Worm (Caenorhabditis elegans) whole organism, L1 larva: ENCODE results near the gene gst-31.

Source experiments
- F16B12.6 ChIP-seq: fragments of 150-350 bp; optimal IDR thresholded peaks from 2 replicates; lab custom pipeline; 2014; ENCODE audit warnings: missing biosample characterization, missing genetic modification characterization
- Y116A8C.19 ChIP-seq: sonication (generic microtip); optimal IDR thresholded peaks from 2 replicates; lab custom pipeline; 2016; ENCODE audit warnings: missing compliant biosample characterization, missing genetic modification characterization, borderline replicate concordance
- alr-1 ChIP-seq: fragments of 200-800 bp; sonication (Bioruptor generic); optimal IDR thresholded peaks from 2 replicates; lab custom pipeline; 2018; ENCODE audit warnings: borderline replicate concordance, mild to moderate bottlenecking, missing genetic modification characterization, missing compliant biosample characterization
- blmp-1 ChIP-seq: fragments of 150-350 bp; optimal IDR thresholded peaks from 2 replicates; lab custom pipeline; 2014; ENCODE audit warnings: missing biosample characterization, missing genetic modification characterization
- ceh-82 ChIP-seq, 3 experiments: fragments of 150-350 bp in 1 of 3; sonication (generic microtip) in 2 of 3; optimal IDR thresholded peaks; 2 replicates each; lab custom pipeline; 2014 to 2017; ENCODE audit warnings: missing biosample characterization in 3 of 3, missing genetic modification characterization in 3 of 3
- ces-1 ChIP-seq: fragments of 150-350 bp; optimal IDR thresholded peaks from 2 replicates; lab custom pipeline; 2014; ENCODE audit warnings: missing biosample characterization, missing genetic modification reagents, missing genetic modification characterization
- dpl-1 ChIP-seq, 3 experiments: fragments of 150-350 bp in 2 of 3; sonication (generic microtip) in 1 of 3; optimal IDR thresholded peaks; 2 replicates each; lab custom pipeline; 2014 to 2017; ENCODE audit warnings: missing biosample characterization in 3 of 3, missing genetic modification characterization in 3 of 3, missing genetic modification reagents in 3 of 3
- dsc-1 ChIP-seq: sonication (generic microtip); optimal IDR thresholded peaks from 2 replicates; lab custom pipeline; 2016; ENCODE audit warnings: mild to moderate bottlenecking, missing genetic modification characterization, missing compliant biosample characterization
- efl-1 ChIP-seq, 4 experiments: fragments of 150-350 bp; optimal IDR thresholded peaks in 3 of 4; peaks in 1 of 4; 1 replicate in 1 of 4; 2 replicates in 3 of 4; lab custom pipeline; 2014; ENCODE audit warnings: missing biosample characterization in 2 of 4, missing genetic modification characterization in 2 of 4, missing genetic modification reagents in 2 of 4
- egl-13 ChIP-seq: sonication (generic microtip); optimal IDR thresholded peaks from 2 replicates; lab custom pipeline; 2016; ENCODE audit warnings: missing genotype, missing genetic modification reagents, missing genetic modification characterization, missing compliant biosample characterization
- egl-27 ChIP-seq, 2 experiments: fragments of 150-350 bp in 1 of 2; sonication (generic microtip); optimal IDR thresholded peaks; 3 replicates each; lab custom pipeline; 2017 to 2018; ENCODE audit warnings: missing biosample characterization in 2 of 2, missing genetic modification characterization in 2 of 2, missing genetic modification reagents in 2 of 2
- elt-2 ChIP-seq: sonication (generic microtip); optimal IDR thresholded peaks from 2 replicates; lab custom pipeline; 2016; ENCODE audit warnings: missing genetic modification characterization, mild to moderate bottlenecking, inconsistent platforms, missing compliant biosample characterization, missing genetic modification reagents
- elt-3 ChIP-seq, 6 experiments: fragments of 150-350 bp in 1 of 6; sonication (generic microtip); optimal IDR thresholded peaks; 2 replicates each; lab custom pipeline; 2017 to 2018; ENCODE audit warnings: missing biosample characterization in 6 of 6, missing genetic modification characterization in 6 of 6, inconsistent platforms in 1 of 6
- fkh-10 ChIP-seq: sonication (generic microtip); optimal IDR thresholded peaks from 2 replicates; lab custom pipeline; 2017; ENCODE audit warnings: missing biosample characterization, missing genetic modification reagents, missing genetic modification characterization
- fkh-8 ChIP-seq: sonication (generic microtip); optimal IDR thresholded peaks from 2 replicates; lab custom pipeline; 2016; ENCODE audit warnings: mild to moderate bottlenecking, missing genetic modification characterization, missing compliant biosample characterization
- fos-1 ChIP-seq: fragments of 150-350 bp; optimal IDR thresholded peaks from 2 replicates; lab custom pipeline; 2014; ENCODE audit warnings: missing biosample characterization, missing genetic modification characterization
- grh-1 ChIP-seq: fragments of 200-800 bp; sonication (Bioruptor generic); IDR thresholded peaks from 2 replicates; pipeline ENCODE4 v1.3.6; 2022; ENCODE audit warnings: missing genetic modification reagents, missing genetic modification characterization, missing compliant biosample characterization
- hlh-17 ChIP-seq: fragments of 200-800 bp; sonication (Bioruptor generic); optimal IDR thresholded peaks from 2 replicates; lab custom pipeline; 2018; ENCODE audit warnings: missing genetic modification characterization, mild to moderate bottlenecking, missing compliant biosample characterization, moderate library complexity, borderline replicate concordance
- hlh-4 ChIP-seq: sonication (generic microtip); optimal IDR thresholded peaks from 2 replicates; lab custom pipeline; 2016; ENCODE audit warnings: mild to moderate bottlenecking, missing genetic modification characterization, missing compliant biosample characterization
- hpl-2 ChIP-seq: fragments of 150-350 bp; optimal IDR thresholded peaks from 2 replicates; lab custom pipeline; 2014; ENCODE audit warnings: missing biosample characterization, missing genetic modification reagents, missing genetic modification characterization
- irx-1 ChIP-seq: sonication (generic microtip); optimal IDR thresholded peaks from 2 replicates; lab custom pipeline; 2016; ENCODE audit warnings: missing genetic modification characterization, missing compliant biosample characterization
- isw-1 ChIP-seq: fragments of 200-800 bp; sonication (Bioruptor generic); IDR thresholded peaks from 2 replicates; pipeline ENCODE4 v1.3.6; 2022; ENCODE audit warnings: missing genetic modification characterization, missing compliant biosample characterization
- jun-1 ChIP-seq: fragments of 150-350 bp; optimal IDR thresholded peaks from 2 replicates; lab custom pipeline; 2014; ENCODE audit warnings: missing biosample characterization, missing genetic modification reagents, missing genetic modification characterization
- lin-13 ChIP-seq: fragments of 150-350 bp; optimal IDR thresholded peaks from 2 replicates; lab custom pipeline; 2014; ENCODE audit warnings: missing biosample characterization, missing genetic modification reagents, missing genetic modification characterization
- lin-14 ChIP-seq: fragments of 200-800 bp; sonication (Bioruptor generic); optimal IDR thresholded peaks from 2 replicates; lab custom pipeline; 2018; ENCODE audit warnings: mild to moderate bottlenecking, missing genetic modification characterization, moderate library complexity, missing compliant biosample characterization
- lin-35 ChIP-seq, 2 experiments: fragments of 150-350 bp; optimal IDR thresholded peaks; 2 replicates each; lab custom pipeline; 2014; ENCODE audit warnings: missing biosample characterization in 2 of 2, missing genetic modification characterization in 2 of 2, missing genetic modification reagents in 2 of 2
- lsy-2 ChIP-seq, 2 experiments: fragments of 150-350 bp; optimal IDR thresholded peaks; 2 replicates each; lab custom pipeline; 2014; ENCODE audit warnings: missing biosample characterization in 2 of 2, missing genetic modification characterization in 2 of 2
- mdl-1 ChIP-seq, 2 experiments: fragments of 150-350 bp; optimal IDR thresholded peaks; 2 replicates each; lab custom pipeline; 2014 to 2017; ENCODE audit warnings: missing biosample characterization in 2 of 2, missing genetic modification characterization in 2 of 2, inconsistent platforms in 1 of 2
- mep-1 ChIP-seq: fragments of 150-350 bp; optimal IDR thresholded peaks from 2 replicates; lab custom pipeline; 2014; ENCODE audit warnings: missing biosample characterization, missing genetic modification characterization
- nhr-11 ChIP-seq: fragments of 150-350 bp; optimal IDR thresholded peaks from 2 replicates; lab custom pipeline; 2014; ENCODE audit warnings: missing biosample characterization, missing genetic modification characterization
- nhr-237 ChIP-seq: fragments of 150-350 bp; optimal IDR thresholded peaks from 2 replicates; lab custom pipeline; 2014; ENCODE audit warnings: missing biosample characterization, missing genetic modification characterization
- nhr-28 ChIP-seq: fragments of 150-350 bp; optimal IDR thresholded peaks from 2 replicates; lab custom pipeline; 2014; ENCODE audit warnings: missing biosample characterization, missing genetic modification characterization
- nhr-47 ChIP-seq: sonication (generic microtip); optimal IDR thresholded peaks from 2 replicates; lab custom pipeline; 2016; ENCODE audit warnings: mild to moderate bottlenecking, missing genetic modification characterization, moderate library complexity, missing compliant biosample characterization
- nhr-71 ChIP-seq: sonication (generic microtip); optimal IDR thresholded peaks from 2 replicates; lab custom pipeline; 2016; ENCODE audit warnings: mild to moderate bottlenecking, missing genetic modification characterization, moderate library complexity, missing compliant biosample characterization
- nhr-85 ChIP-seq: sonication (generic microtip); peaks from one replicate; lab custom pipeline; 2016; ENCODE audit warnings: missing genetic modification characterization, inconsistent platforms, missing compliant biosample characterization
- skn-1 ChIP-seq: fragments of 150-350 bp; optimal IDR thresholded peaks from 2 replicates; lab custom pipeline; 2014; ENCODE audit warnings: missing biosample characterization, missing genetic modification characterization
- snpc-4 ChIP-seq: fragments of 150-350 bp; optimal IDR thresholded peaks from 2 replicates; lab custom pipeline; 2014; ENCODE audit warnings: missing biosample characterization, missing genetic modification characterization
- snu-23 ChIP-seq: sonication (generic microtip); optimal IDR thresholded peaks from 2 replicates; lab custom pipeline; 2016; ENCODE audit warnings: missing genetic modification characterization, missing compliant biosample characterization
- sptf-1 ChIP-seq: fragments of 150-350 bp; optimal IDR thresholded peaks from 2 replicates; lab custom pipeline; 2014; ENCODE audit warnings: missing biosample characterization, missing genetic modification characterization
- sup-37 ChIP-seq: fragments of 200-800 bp; sonication (Bioruptor generic); optimal IDR thresholded peaks from 2 replicates; lab custom pipeline; 2018; ENCODE audit warnings: mild to moderate bottlenecking, missing genetic modification characterization, missing compliant biosample characterization
- swsn-7 ChIP-seq: sonication (generic microtip); optimal IDR thresholded peaks from 2 replicates; lab custom pipeline; 2016; ENCODE audit warnings: missing genetic modification characterization, missing compliant biosample characterization
- unc-62 ChIP-seq: fragments of 150-350 bp; optimal IDR thresholded peaks from 2 replicates; lab custom pipeline; 2014; ENCODE audit warnings: missing biosample characterization, missing genetic modification reagents, missing genetic modification characterization
- unc-86 ChIP-seq: sonication (generic microtip); optimal IDR thresholded peaks from 2 replicates; lab custom pipeline; 2016; ENCODE audit warnings: missing genetic modification characterization, missing compliant biosample characterization
- xbp-1 ChIP-seq: sonication (generic microtip); optimal IDR thresholded peaks from 2 replicates; lab custom pipeline; 2016; ENCODE audit warnings: missing genetic modification characterization, missing compliant biosample characterization
- zip-4 ChIP-seq: fragments of 200-800 bp; sonication (Bioruptor generic); optimal IDR thresholded peaks from 2 replicates; lab custom pipeline; 2018; ENCODE audit warnings: mild to moderate bottlenecking, missing genetic modification characterization, moderate library complexity, missing compliant biosample characterization

gst-31 gene

DNA sequence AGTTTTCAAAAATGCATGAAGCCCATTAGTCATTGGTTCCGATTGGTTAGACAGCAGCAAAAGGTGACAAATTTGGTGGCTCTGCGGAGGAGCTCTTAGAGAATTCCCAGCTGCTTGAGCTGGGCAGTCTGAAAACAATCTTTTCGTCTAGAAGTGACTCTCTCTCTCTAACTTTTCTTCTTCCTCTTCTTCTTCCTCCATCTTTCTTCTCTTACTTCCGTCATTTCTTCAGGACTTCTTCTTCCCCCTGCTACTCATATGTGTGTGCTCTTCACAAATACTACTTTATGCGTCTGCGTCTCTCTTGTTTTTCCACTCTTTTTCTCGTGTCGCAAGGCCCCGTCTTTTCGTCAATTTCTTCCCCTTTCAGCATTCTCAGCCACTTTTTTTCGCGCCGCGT lies 15.2 kb upstream of the gst-31 start:
- TF ChIP-seq hlh-17, result no peak
- TF ChIP-seq dsc-1 (tag; lab: Kevin White, UChicago), result peak; percentile 13
- TF ChIP-seq nhr-47, result peak; percentile 48
- peak; percentile 47 for TF ChIP-seq nhr-71 (tag; lab: Kevin White, UChicago)
- peak; percentile 35 to 41 for TF ChIP-seq efl-1 (optimal IDR thresholded peaks at IDR 0.05; lab: Kevin White, UChicago)
- TF ChIP-seq efl-1 (GFP tag; optimal IDR thresholded peaks at IDR 0.05 in 1 of 2; lab: Kevin White, UChicago), result peak; percentile 14 to 84
- no peak for TF ChIP-seq nhr-28 (tag; lab: Kevin White, UChicago)
- peak; percentile 47 for TF ChIP-seq fkh-10 (GFP tag; lab: Kevin White, UChicago)
- TF ChIP-seq nhr-237 (tag; lab: Kevin White, UChicago), result no peak
- no peak for TF ChIP-seq elt-3 (tag; optimal IDR thresholded peaks at IDR 0.05; lab: Kevin White, UChicago)
- TF ChIP-seq sptf-1 (tag; lab: Kevin White, UChicago), result no peak
- peak in 1 of 2 experiments; percentile 39 for TF ChIP-seq mdl-1 (tag; optimal IDR thresholded peaks at IDR 0.05; lab: Kevin White, UChicago)
- TF ChIP-seq unc-62 (GFP tag; lab: Kevin White, UChicago), result no peak
- TF ChIP-seq lsy-2 (tag; optimal IDR thresholded peaks at IDR 0.05; lab: Kevin White, UChicago), result peak; percentile 19 to 29
- TF ChIP-seq egl-27 (tag; optimal IDR thresholded peaks at IDR 0.05; lab: Kevin White, UChicago), result no peak
- TF ChIP-seq lin-14, result peak; percentile 80
- no peak for TF ChIP-seq Y116A8C.19 (tag; lab: Kevin White, UChicago)
- peak; percentile 12 for TF ChIP-seq fos-1 (tag; lab: Kevin White, UChicago)
- peak; percentile 29 for TF ChIP-seq isw-1 (GFP tag; lab: Robert Waterston, UW)
- TF ChIP-seq dpl-1 (GFP tag; optimal IDR thresholded peaks at IDR 0.05; lab: Kevin White, UChicago), result peak in 1 of 3 experiments; percentile 13
- no peak for TF ChIP-seq xbp-1 (tag; lab: Kevin White, UChicago)
- peak in 2 of 3 experiments; percentile 28 to 50 for TF ChIP-seq ceh-82 (tag; optimal IDR thresholded peaks at IDR 0.05; lab: Kevin White, UChicago)
- peak; percentile 29 for TF ChIP-seq snu-23 (GFP tag; lab: Kevin White, UChicago)
- no peak for TF ChIP-seq jun-1 (tag; lab: Kevin White, UChicago)
- TF ChIP-seq lin-13, result no peak
- TF ChIP-seq lin-35 (GFP tag; optimal IDR thresholded peaks at IDR 0.05; lab: Kevin White, UChicago), result peak in 1 of 2 experiments; percentile 41
- TF ChIP-seq egl-13 (tag; lab: Kevin White, UChicago), result peak; percentile 57
- TF ChIP-seq mep-1 (tag; lab: Kevin White, UChicago), result peak; percentile 28
- TF ChIP-seq swsn-7 (tag; lab: Kevin White, UChicago), result peak; percentile 48
- TF ChIP-seq fkh-8, result peak; percentile 79

DNA sequence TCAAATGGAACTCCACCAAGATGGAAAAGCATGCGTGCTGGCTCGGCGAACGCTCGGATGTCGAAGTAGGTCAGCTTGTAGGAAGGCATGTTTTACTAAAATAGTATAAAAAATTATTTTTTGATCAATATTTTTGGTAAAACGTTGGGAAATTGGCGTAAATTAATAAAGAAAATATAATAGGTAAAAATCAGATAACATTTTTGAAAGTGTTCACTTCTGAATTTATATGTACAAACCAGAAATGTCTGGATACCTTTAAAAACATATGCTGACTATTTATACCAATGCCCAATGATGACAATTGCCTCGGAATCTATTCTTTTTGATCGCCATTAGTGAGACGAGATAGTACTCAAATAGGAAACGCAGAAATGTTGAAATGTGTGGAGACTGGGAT lies 10.5 kb upstream of the gst-31 start, which contains the start of gene gst-35:
Gene gst-35 (minus strand): TSS at position 101 of the 400 bp plus-strand sequence.
- TF ChIP-seq irx-1 (tag; lab: Kevin White, UChicago), result no peak
- no peak for TF ChIP-seq sup-37 (GFP tag; lab: Kevin White, UChicago)
- TF ChIP-seq hlh-4 (tag; lab: Kevin White, UChicago), result no peak
- no peak for TF ChIP-seq grh-1 (GFP tag; lab: Robert Waterston, UW)
- peak; percentile 49 for TF ChIP-seq skn-1 (tag; lab: Kevin White, UChicago)
- TF ChIP-seq snpc-4, result no peak

DNA sequence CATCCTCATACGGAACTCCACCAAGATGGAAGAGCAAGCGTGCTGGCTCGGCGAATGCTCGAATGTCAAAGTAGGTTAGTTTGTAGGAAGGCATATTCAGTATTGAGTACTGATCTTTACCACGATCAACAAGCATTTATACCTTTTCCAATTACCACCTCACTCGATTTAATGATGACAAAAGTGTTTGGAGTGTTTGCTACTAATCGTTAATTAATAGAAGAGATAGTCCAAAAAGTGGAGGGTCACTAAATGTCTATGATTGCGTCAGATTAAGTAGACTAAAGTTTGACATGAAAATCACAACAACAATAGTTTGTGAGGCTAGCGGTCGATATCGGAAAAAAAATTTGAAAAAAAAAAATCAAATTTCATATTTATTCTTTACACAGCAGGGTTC lies 8.4 kb upstream of the gst-31 start, which contains the start of gene gst-34:
Gene gst-34 (minus strand): TSS at position 101 of the 400 bp plus-strand sequence.
- TF ChIP-seq nhr-11 (tag; lab: Kevin White, UChicago) (no peak), nhr-85 (peak; percentile 30), unc-86 (tag; lab: Kevin White, UChicago) (no peak), alr-1 (no peak), xbp-1 (tag; lab: Kevin White, UChicago) (no peak), blmp-1 (tag; lab: Kevin White, UChicago) (peak; percentile 2), F16B12.6 (tag; lab: Kevin White, UChicago) (no peak), jun-1 (tag; lab: Kevin White, UChicago) (no peak), zip-4 (no peak), hpl-2 (GFP tag; lab: Kevin White, UChicago) (no peak), nhr-237 (tag; lab: Kevin White, UChicago) (no peak), ces-1 (no peak), elt-2 (tag; lab: Kevin White, UChicago) (no peak)
